Worm (Caenorhabditis elegans) whole organism, young adult: Measurements from ENCODE around the gene hlh-8.

Experiments used
- B0336.3 ChIP-seq: fragments of 200-800 bp; sonication (Bioruptor generic); IDR thresholded peaks from 2 replicates; pipeline ENCODE4 v1.3.6; 2022; ENCODE audit warnings: missing genetic modification characterization, missing compliant biosample characterization
- Y53F4B.3 ChIP-seq: fragments of 200-800 bp; sonication (Bioruptor generic); IDR thresholded peaks from 2 replicates; pipeline ENCODE4 v1.3.6; 2022; ENCODE audit warnings: missing genetic modification reagents, missing genetic modification characterization, missing compliant biosample characterization
- dpl-1 ChIP-seq: fragments of 150-350 bp; optimal IDR thresholded peaks from 2 replicates; lab custom pipeline; 2014; ENCODE audit warnings: missing biosample characterization, missing genetic modification reagents, missing genetic modification characterization
- him-1 ChIP-seq: sonication (generic microtip); optimal IDR thresholded peaks from 2 replicates; lab custom pipeline; 2016; ENCODE audit warnings: missing genotype, missing genetic modification reagents, missing genetic modification characterization, missing compliant biosample characterization
- madf-6 ChIP-seq: fragments of 200-800 bp; sonication (Bioruptor generic); IDR thresholded peaks from 2 replicates; pipeline ENCODE4 v1.3.6; 2022; ENCODE audit warnings: missing genetic modification reagents, missing genetic modification characterization, missing compliant biosample characterization
- mel-28 ChIP-seq: sonication (generic microtip); optimal IDR thresholded peaks from 2 replicates; lab custom pipeline; 2016; ENCODE audit warnings: borderline replicate concordance, mild to moderate bottlenecking, missing genetic modification characterization, missing compliant biosample characterization
- nfyb-1 ChIP-seq: fragments of 200-800 bp; sonication (Bioruptor generic); IDR thresholded peaks from 2 replicates; pipeline ENCODE4 v1.3.6; 2022; ENCODE audit warnings: missing genetic modification reagents, missing genetic modification characterization, missing compliant biosample characterization
- nhr-90 ChIP-seq: sonication (generic microtip); optimal IDR thresholded peaks from 2 replicates; lab custom pipeline; 2016; ENCODE audit warnings: missing genotype, mild to moderate bottlenecking, missing genetic modification characterization, missing compliant biosample characterization
- snpc-4 ChIP-seq, 5 experiments: fragments of 150-350 bp in 1 of 5; sonication (generic microtip) in 4 of 5; optimal IDR thresholded peaks; 2 replicates each; lab custom pipeline; 2014 to 2018; ENCODE audit warnings: missing genetic modification characterization in 5 of 5, missing biosample characterization in 3 of 5, antibody characterized with exemption in 2 of 5, mild to moderate bottlenecking in 2 of 5, missing compliant biosample characterization in 2 of 5, missing genotype in 2 of 5, moderate library complexity in 2 of 5, missing genetic modification reagents in 1 of 5
- ztf-18 ChIP-seq: sonication (generic microtip); optimal IDR thresholded peaks from 2 replicates; lab custom pipeline; 2016; ENCODE audit warnings: missing genotype, mild to moderate bottlenecking, missing genetic modification characterization, missing compliant biosample characterization
- ztf-3 ChIP-seq: fragments of 200-800 bp; sonication (Bioruptor generic); optimal IDR thresholded peaks from 2 replicates; lab custom pipeline; 2018; ENCODE audit warnings: mild to moderate bottlenecking, missing genetic modification characterization, missing compliant biosample characterization

DNA sequence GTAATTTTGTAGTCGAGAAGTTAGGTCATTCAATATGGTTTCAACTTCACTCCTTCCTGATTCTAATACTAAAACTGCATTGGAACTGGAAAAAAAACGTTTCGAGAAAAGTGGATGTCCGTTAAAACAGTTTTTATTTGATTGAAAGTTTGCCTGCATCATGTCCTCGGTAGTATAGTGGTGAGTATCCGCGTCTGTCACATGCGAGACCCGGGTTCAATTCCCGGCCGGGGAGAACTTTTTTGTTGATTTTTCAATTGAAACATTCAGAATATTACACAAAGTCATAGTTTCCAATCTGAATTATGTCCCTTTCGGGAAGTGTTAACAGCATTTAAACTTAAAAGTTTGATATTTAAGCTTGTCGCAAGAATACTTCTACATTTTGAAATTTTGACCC is 32.7 kb downstream of the hlh-8 start:
- no peak for TF ChIP-seq ztf-18 (tag; lab: Kevin White, UChicago)
- TF ChIP-seq dpl-1 (GFP tag; lab: Kevin White, UChicago), result no peak
- TF ChIP-seq ztf-3 (GFP tag; lab: Kevin White, UChicago), result no peak
- TF ChIP-seq madf-6 (GFP tag; lab: Robert Waterston, UW), result no peak
- no peak for TF ChIP-seq B0336.3 (GFP tag; lab: Robert Waterston, UW)
- TF ChIP-seq nfyb-1 (GFP tag; lab: Robert Waterston, UW), result no peak
- peak; percentile 29 for TF ChIP-seq nhr-90 (tag; lab: Kevin White, UChicago)
- no peak for TF ChIP-seq Y53F4B.3 (GFP tag; lab: Robert Waterston, UW)
- TF ChIP-seq mel-28 (tag; lab: Kevin White, UChicago), result no peak
- TF ChIP-seq him-1, result peak; percentile 61
- TF ChIP-seq snpc-4 (GFP tag; optimal IDR thresholded peaks at IDR 0.05; lab: Kevin White, UChicago), result no peak
- no peak for TF ChIP-seq snpc-4 (tag; optimal IDR thresholded peaks at IDR 0.05; lab: Kevin White, UChicago)
